Worm (Caenorhabditis elegans) whole organism, young adult: ENCODE data around the gene Y58A7A.5.

Experiments used
- Y56A3A.18 ChIP-seq: fragments of 200-800 bp; sonication (Bioruptor generic); IDR thresholded peaks from 2 replicates; pipeline ENCODE4 v1.3.6; 2022; ENCODE audit warnings: missing genetic modification reagents, missing genetic modification characterization, missing compliant biosample characterization
- Y67H2A.10 ChIP-seq: fragments of 200-800 bp; sonication (Bioruptor generic); conservative IDR thresholded peaks from 2 replicates; pipeline ENCODE4 v1.3.6; 2022; ENCODE audit warnings: missing genetic modification reagents, missing genetic modification characterization, missing compliant biosample characterization
- ZK185.1 ChIP-seq: sonication (generic microtip); optimal IDR thresholded peaks from 2 replicates; lab custom pipeline; 2016; ENCODE audit warnings: mild to moderate bottlenecking, missing genetic modification characterization, missing compliant biosample characterization; ENCODE audit not compliant: poor library complexity, severe bottlenecking
- ceh-27 ChIP-seq: fragments of 200-800 bp; sonication (Bioruptor generic); optimal IDR thresholded peaks from 2 replicates; lab custom pipeline; 2018; ENCODE audit warnings: mild to moderate bottlenecking, missing genetic modification characterization, moderate library complexity, missing compliant biosample characterization
- dpl-1 ChIP-seq: fragments of 150-350 bp; optimal IDR thresholded peaks from 2 replicates; lab custom pipeline; 2014; ENCODE audit warnings: missing biosample characterization, missing genetic modification reagents, missing genetic modification characterization
- ets-4 ChIP-seq: fragments of 200-800 bp; sonication (Bioruptor generic); optimal IDR thresholded peaks from 2 replicates; lab custom pipeline; 2018; ENCODE audit warnings: mild to moderate bottlenecking, missing genetic modification characterization, missing compliant biosample characterization
- fkh-3 ChIP-seq: sonication (generic microtip); optimal IDR thresholded peaks from 2 replicates; lab custom pipeline; 2016; ENCODE audit warnings: mild to moderate bottlenecking, missing genetic modification characterization, missing compliant biosample characterization
- let-526 ChIP-seq: fragments of 200-800 bp; sonication (Bioruptor generic); IDR thresholded peaks from 2 replicates; pipeline ENCODE4 v1.3.6; 2022; ENCODE audit warnings: missing genetic modification reagents, missing genetic modification characterization, missing compliant biosample characterization
- lin-54 ChIP-seq: fragments of 200-800 bp; sonication (Bioruptor generic); optimal IDR thresholded peaks from 2 replicates; lab custom pipeline; 2018; ENCODE audit warnings: mild to moderate bottlenecking, missing genetic modification characterization, missing compliant biosample characterization
- lir-1 ChIP-seq: fragments of 200-800 bp; sonication (Bioruptor generic); conservative IDR thresholded peaks from 2 replicates; pipeline ENCODE4 v1.3.6; 2022; ENCODE audit warnings: missing genetic modification reagents, missing genetic modification characterization, missing compliant biosample characterization
- madf-6 ChIP-seq: fragments of 200-800 bp; sonication (Bioruptor generic); IDR thresholded peaks from 2 replicates; pipeline ENCODE4 v1.3.6; 2022; ENCODE audit warnings: missing genetic modification reagents, missing genetic modification characterization, missing compliant biosample characterization
- nhr-90 ChIP-seq: sonication (generic microtip); optimal IDR thresholded peaks from 2 replicates; lab custom pipeline; 2016; ENCODE audit warnings: missing genotype, mild to moderate bottlenecking, missing genetic modification characterization, missing compliant biosample characterization

DNA sequence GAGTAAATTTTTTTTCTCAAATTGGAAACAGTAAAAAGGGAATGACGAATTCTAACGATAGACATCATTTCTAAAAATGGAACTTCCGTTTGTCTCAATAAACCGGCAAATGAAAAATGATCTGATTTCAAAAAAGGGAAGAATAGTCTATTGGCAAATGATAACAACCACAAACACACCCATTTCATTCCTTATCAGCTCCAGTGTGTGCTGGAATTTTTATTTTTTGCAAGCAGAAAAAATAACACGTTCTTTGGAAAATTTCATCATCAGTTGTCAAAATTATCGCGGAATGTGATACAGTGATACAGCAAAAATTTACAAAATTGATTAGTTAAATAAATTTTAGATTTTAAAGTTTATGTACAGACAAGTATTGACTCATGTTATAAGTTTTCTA lies 19.4 kb downstream of the Y58A7A.5 start:
- TF ChIP-seq ets-4, result no peak
- no peak for TF ChIP-seq lin-54 (GFP tag; lab: Kevin White, UChicago)
- TF ChIP-seq dpl-1 (GFP tag; lab: Kevin White, UChicago), result no peak
- no peak for TF ChIP-seq Y67H2A.10
- TF ChIP-seq nhr-90 (tag; lab: Kevin White, UChicago), result no peak
- TF ChIP-seq ZK185.1, result no peak
- no peak for TF ChIP-seq lir-1 (GFP tag; lab: Robert Waterston, UW)
- no peak for TF ChIP-seq madf-6
- TF ChIP-seq fkh-3 (tag; lab: Kevin White, UChicago), result no peak
- no peak for TF ChIP-seq let-526
- no peak for TF ChIP-seq ceh-27 (GFP tag; lab: Kevin White, UChicago)
- no peak for TF ChIP-seq Y56A3A.18 (GFP tag; lab: Robert Waterston, UW)
